Worm (Caenorhabditis elegans) whole organism, L4/young adult: ENCODE measurements around the gene rig-6.

Experiments
- W03F9.2 ChIP-seq: fragments of 150-350 bp; optimal IDR thresholded peaks from 2 replicates; lab custom pipeline; 2014; ENCODE audit warnings: missing biosample characterization, missing genetic modification characterization
- dao-5 ChIP-seq: sonication (generic microtip); optimal IDR thresholded peaks from 2 replicates; lab custom pipeline; 2016; ENCODE audit warnings: missing genotype, missing genetic modification characterization, moderate library complexity, missing compliant biosample characterization
- him-1 ChIP-seq: sonication (generic microtip); optimal IDR thresholded peaks from 2 replicates; lab custom pipeline; 2016; ENCODE audit warnings: missing genotype, missing genetic modification reagents, missing genetic modification characterization, missing compliant biosample characterization

The rig-6 gene

DNA sequence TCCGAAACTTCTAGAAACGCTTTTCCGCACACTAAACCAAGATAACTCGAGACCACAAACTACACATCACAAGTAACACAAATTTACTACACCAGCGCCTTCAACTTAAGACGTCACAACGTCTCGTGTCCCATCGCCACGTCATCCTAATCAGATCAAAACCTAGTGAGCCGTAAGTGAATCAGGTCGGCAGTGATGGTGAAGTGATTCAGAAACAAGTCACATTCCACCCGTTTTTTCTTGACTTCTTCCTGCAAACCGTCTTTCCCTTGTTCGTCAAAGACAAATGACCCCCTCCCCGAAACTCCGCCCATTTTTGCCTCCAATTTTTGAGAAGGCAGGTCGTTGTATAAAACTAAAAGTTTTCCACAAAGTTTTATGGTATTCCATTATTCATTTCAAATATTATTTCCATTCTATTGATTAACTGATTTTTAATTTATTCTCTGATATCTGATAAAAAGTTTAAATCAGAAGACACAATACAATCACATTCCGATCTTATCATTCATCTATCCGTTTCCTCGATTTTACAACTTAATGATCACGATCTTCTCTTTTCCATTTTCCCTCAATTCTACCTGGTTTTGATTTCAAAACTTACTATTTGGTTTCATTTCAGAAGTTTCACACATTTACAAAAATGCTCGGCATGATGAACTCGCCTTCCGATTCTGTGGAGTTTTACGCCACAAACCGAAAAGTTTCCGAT is 49.2 kb downstream of the rig-6 start, which contains the start of gene F26G1.2:
TSS of gene F26G1.2 (plus strand) at position 508 of the 712 bp plus-strand sequence.
- TF ChIP-seq W03F9.2 (tag; lab: Kevin White, UChicago) (no peak), dao-5 (tag; lab: Kevin White, UChicago) (no peak), him-1 (tag; lab: Kevin White, UChicago) (no peak)

DNA sequence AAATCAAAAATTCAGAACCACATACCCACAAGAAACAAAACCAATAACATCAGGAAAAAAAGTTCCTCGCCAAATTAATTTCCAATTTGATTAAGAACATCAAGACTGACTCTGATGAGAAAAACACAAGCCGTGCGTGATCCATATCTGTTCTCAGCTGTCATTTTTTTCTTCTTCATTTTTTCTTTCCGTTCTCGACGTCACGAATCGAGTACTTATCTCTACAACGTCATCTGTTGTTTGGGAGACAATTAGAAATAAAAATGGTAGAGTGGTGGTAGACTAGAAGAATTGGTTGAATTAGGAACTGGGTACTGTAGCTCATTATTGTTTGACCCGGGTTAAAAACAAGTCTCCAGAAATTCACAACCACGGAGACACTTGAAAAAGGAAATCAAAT is 50.9 kb downstream of the rig-6 start:
- TF ChIP-seq W03F9.2 (tag; lab: Kevin White, UChicago) (no peak), him-1 (tag; lab: Kevin White, UChicago) (no peak), dao-5 (tag; lab: Kevin White, UChicago) (no peak)

DNA sequence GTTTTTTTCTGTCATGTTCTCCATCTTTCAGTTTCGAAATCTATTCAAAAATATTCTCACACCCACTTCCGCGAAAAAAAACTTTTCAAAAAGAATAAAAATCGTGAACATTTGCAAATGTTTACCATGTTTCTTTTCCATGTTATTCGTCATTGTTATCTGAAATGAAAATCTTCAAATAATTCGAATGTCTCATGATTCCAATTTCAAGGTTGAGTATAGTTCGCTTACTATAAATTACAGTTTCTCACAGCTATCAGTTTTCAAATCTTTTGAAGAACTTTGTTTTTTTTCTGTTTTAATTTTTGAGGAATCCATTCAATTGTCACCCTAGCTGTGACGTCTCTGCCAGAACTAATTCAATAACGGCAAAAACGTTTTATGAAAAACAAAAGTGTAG is 52.1 kb downstream of the rig-6 start:
- TF ChIP-seq dao-5 (tag; lab: Kevin White, UChicago) (no peak), W03F9.2 (tag; lab: Kevin White, UChicago) (no peak), him-1 (tag; lab: Kevin White, UChicago) (no peak)

DNA sequence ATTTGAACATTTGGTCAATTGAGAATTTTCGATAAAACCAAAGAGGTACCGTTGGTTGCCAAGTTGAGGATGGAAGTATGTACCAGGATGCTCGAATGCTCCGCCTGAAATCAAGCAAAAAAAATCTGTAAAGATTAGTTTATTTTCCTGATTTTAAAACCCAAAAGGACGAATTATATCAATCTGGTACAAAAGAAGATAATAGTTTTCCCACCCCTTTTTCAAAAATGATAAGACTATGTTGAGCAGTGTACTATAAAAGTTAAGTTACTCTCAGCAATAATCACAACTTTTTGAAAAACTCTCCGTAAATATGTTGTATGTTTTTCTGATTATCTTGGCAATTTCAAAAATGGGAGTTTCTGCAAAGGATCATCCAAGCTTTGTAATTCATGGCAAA is 53.4 kb downstream of the rig-6 start, which contains the start of gene F26G1.3:
TSS of gene F26G1.3 (plus strand) at position 301 of the 400 bp plus-strand sequence.
- TF ChIP-seq him-1 (tag; lab: Kevin White, UChicago) (no peak), dao-5 (tag; lab: Kevin White, UChicago) (no peak), W03F9.2 (tag; lab: Kevin White, UChicago) (no peak)

ce11 chrII:4756751-4757150 is 55.1 kb downstream of the rig-6 start, which contains the start of gene C27D9.2:
TSS of gene C27D9.2 (minus strand) at chrII:4756851.
- TF ChIP-seq W03F9.2 (tag; lab: Kevin White, UChicago): no peak
- TF ChIP-seq him-1 (tag; lab: Kevin White, UChicago): no peak
- no peak for TF ChIP-seq dao-5 (tag; lab: Kevin White, UChicago)

ce11 chrII:4755654-4756053 is 56.2 kb downstream of the rig-6 start:
- no peak for TF ChIP-seq W03F9.2 (tag; lab: Kevin White, UChicago)
- no peak for TF ChIP-seq him-1 (tag; lab: Kevin White, UChicago)
- TF ChIP-seq dao-5 (tag; lab: Kevin White, UChicago): no peak

- TF ChIP-seq W03F9.2 (tag; lab: Kevin White, UChicago): no peak
- no peak for TF ChIP-seq him-1 (tag; lab: Kevin White, UChicago)
- no peak for TF ChIP-seq dao-5 (tag; lab: Kevin White, UChicago)
Measured at ce11 chrII:4753133-4753532, 58.8 kb downstream of the rig-6 start, which contains the start of gene C27D9.1. TSS of gene C27D9.1 (plus strand) at chrII:4753413.

DNA sequence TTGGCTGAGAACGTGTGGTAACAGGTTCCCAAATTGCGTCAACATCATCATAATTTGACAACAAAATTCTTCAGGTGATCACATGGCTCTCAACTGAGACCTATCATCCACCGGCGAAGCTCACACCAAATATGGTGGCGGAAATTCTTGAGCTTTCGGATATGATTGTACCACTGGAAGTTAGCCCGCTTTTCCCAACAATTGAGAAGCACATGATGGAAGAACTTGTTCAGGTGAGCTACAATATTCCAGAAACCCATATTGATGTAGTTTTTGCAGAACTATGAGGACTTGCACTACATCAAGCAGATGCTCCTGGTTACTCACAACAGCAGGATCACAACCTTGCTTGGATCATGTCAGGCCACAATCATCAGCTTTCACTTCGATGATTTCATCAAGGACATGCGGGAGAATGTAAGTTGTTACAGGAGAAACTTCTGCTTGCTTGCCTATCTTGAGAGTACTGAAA is 59.6 kb downstream of the rig-6 start, which contains the start of gene F41C3.1:
TSS of gene F41C3.1 (plus strand) at position 51 of the 472 bp plus-strand sequence.
- TF ChIP-seq him-1 (tag; lab: Kevin White, UChicago) (no peak), dao-5 (tag; lab: Kevin White, UChicago) (no peak), W03F9.2 (tag; lab: Kevin White, UChicago) (no peak)

- TF ChIP-seq W03F9.2 (tag; lab: Kevin White, UChicago) (no peak), him-1 (tag; lab: Kevin White, UChicago) (no peak), dao-5 (tag; lab: Kevin White, UChicago) (no peak)
Measured at ce11 chrII:4749581-4749980, 62.3 kb downstream of the rig-6 start, which contains the start of gene F41C3.2. TSS of gene F41C3.2 (plus strand) at chrII:4749968.

DNA sequence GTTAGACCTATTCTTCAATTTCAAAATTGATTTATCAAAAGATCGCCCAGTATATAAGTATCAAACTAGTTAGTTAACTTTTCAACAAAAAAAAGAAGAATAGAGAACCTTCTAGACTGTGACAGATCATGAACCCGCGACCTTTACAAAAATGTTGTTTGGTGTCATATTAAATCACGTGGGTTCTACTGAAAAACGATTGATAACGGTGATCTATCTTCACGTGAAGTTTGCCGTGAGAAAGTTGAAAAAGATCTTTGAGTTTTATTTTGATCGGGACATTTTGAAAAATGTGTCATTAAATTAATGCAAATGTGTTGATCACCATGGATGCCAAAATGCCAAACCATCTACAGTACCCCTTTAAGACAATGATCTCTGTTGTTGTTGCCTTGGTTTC is 63.5 kb downstream of the rig-6 start:
- no peak for TF ChIP-seq W03F9.2 (tag; lab: Kevin White, UChicago)
- no peak for TF ChIP-seq him-1 (tag; lab: Kevin White, UChicago)
- no peak for TF ChIP-seq dao-5 (tag; lab: Kevin White, UChicago)
